Fruit fly (Drosophila melanogaster) whole organism, embryonic: ENCODE data around the gene Cyp309a2.

Source experiments
- Aef1 ChIP-seq: fragments of 200-800 bp; sonication (Bioruptor generic); IDR thresholded peaks from 3 replicates; pipeline ENCODE4 v1.3.6; 2022; ENCODE audit warnings: missing biosample characterization, missing genetic modification characterization
- Atf-2 ChIP-seq: fragments of 200-800 bp; sonication (Bioruptor generic); optimal IDR thresholded peaks from 2 replicates; lab custom pipeline; 2016; ENCODE audit warnings: missing biosample characterization, missing genetic modification characterization
- CG10267 ChIP-seq: fragments of 200-800 bp; sonication (Bioruptor generic); optimal IDR thresholded peaks from 2 replicates; lab custom pipeline; 2018; ENCODE audit warnings: missing biosample characterization, mild to moderate bottlenecking, missing genetic modification characterization, moderate library complexity
- CG12104 ChIP-seq: fragments of 200-800 bp; sonication (Bioruptor generic); optimal IDR thresholded peaks from 3 replicates; lab custom pipeline; 2016; ENCODE audit warnings: missing biosample characterization, missing genetic modification characterization
- CG13624 ChIP-seq: fragments of 200-800 bp; sonication (Bioruptor generic); optimal IDR thresholded peaks from 2 replicates; lab custom pipeline; 2016; ENCODE audit warnings: missing biosample characterization, missing genetic modification characterization
- CG15479 ChIP-seq: fragments of 200-800 bp; sonication (Bioruptor generic); optimal IDR thresholded peaks from 3 replicates; lab custom pipeline; 2019; ENCODE audit warnings: missing biosample characterization, mild to moderate bottlenecking, missing genetic modification characterization, moderate library complexity
- CG15696 ChIP-seq: fragments of 200-800 bp; sonication (Bioruptor generic); optimal IDR thresholded peaks from 2 replicates; lab custom pipeline; 2019; ENCODE audit warnings: missing biosample characterization, mild to moderate bottlenecking, missing genetic modification characterization, moderate library complexity
- CG16863 ChIP-seq: fragments of 200-800 bp; sonication (Bioruptor generic); optimal IDR thresholded peaks from 3 replicates; lab custom pipeline; 2016; ENCODE audit warnings: missing biosample characterization, missing genetic modification characterization
- CG17359 ChIP-seq: fragments of 200-800 bp; sonication (Bioruptor generic); optimal IDR thresholded peaks from 3 replicates; lab custom pipeline; 2018; ENCODE audit warnings: missing biosample characterization, mild to moderate bottlenecking, missing genetic modification characterization, moderate library complexity
- CG18262 ChIP-seq: fragments of 200-800 bp; optimal IDR thresholded peaks from 3 replicates; lab custom pipeline; 2019; ENCODE audit warnings: missing biosample characterization, mild to moderate bottlenecking, missing genetic modification characterization, moderate library complexity
- CG2875 ChIP-seq: fragments of 200-800 bp; sonication (Bioruptor generic); optimal IDR thresholded peaks from 2 replicates; lab custom pipeline; 2017; ENCODE audit warnings: missing biosample characterization, mild to moderate bottlenecking, missing genetic modification characterization, missing genetic modification reagents
- CG31365 ChIP-seq: fragments of 200-800 bp; sonication (Bioruptor generic); optimal IDR thresholded peaks from 2 replicates; lab custom pipeline; 2018; ENCODE audit warnings: missing biosample characterization, mild to moderate bottlenecking, missing genetic modification characterization
- CG3163 ChIP-seq: fragments of 200-800 bp; sonication (Bioruptor generic); optimal IDR thresholded peaks from 3 replicates; lab custom pipeline; 2016; ENCODE audit warnings: missing biosample characterization, missing genetic modification characterization
- CG3838 ChIP-seq: fragments of 200-800 bp; sonication (Bioruptor generic); optimal IDR thresholded peaks from 3 replicates; lab custom pipeline; 2016; ENCODE audit warnings: missing biosample characterization, missing genetic modification characterization
- CG3995 ChIP-seq: fragments of 200-800 bp; sonication (Bioruptor generic); optimal IDR thresholded peaks from 3 replicates; lab custom pipeline; 2016; ENCODE audit warnings: missing biosample characterization, missing genetic modification characterization
- CG4282 ChIP-seq: fragments of 200-800 bp; sonication (Bioruptor generic); optimal IDR thresholded peaks from 2 replicates; lab custom pipeline; 2016; ENCODE audit warnings: missing biosample characterization, missing genetic modification characterization
- CG4424 ChIP-seq: fragments of 200-800 bp; sonication (Bioruptor generic); optimal IDR thresholded peaks from 3 replicates; lab custom pipeline; 2016; ENCODE audit warnings: missing biosample characterization, missing genetic modification characterization
- CG5953 ChIP-seq: fragments of 200-800 bp; sonication (Bioruptor generic); IDR thresholded peaks from 2 replicates; pipeline ENCODE4 v1.3.6; 2022; ENCODE audit warnings: missing biosample characterization, missing genetic modification characterization
- CG6654 ChIP-seq: fragments of 200-800 bp; sonication (Bioruptor generic); optimal IDR thresholded peaks from 2 replicates; lab custom pipeline; 2017; ENCODE audit warnings: missing biosample characterization, mild to moderate bottlenecking, missing genetic modification characterization
- CG7271 ChIP-seq: fragments of 200-800 bp; sonication (Bioruptor generic); optimal IDR thresholded peaks from 2 replicates; lab custom pipeline; 2018; ENCODE audit warnings: missing biosample characterization, mild to moderate bottlenecking, missing genetic modification characterization, moderate library complexity
- CG7786 ChIP-seq: fragments of 200-800 bp; sonication (Bioruptor generic); optimal IDR thresholded peaks from 2 replicates; lab custom pipeline; 2016; ENCODE audit warnings: missing biosample characterization, missing genetic modification characterization
- CG8924 ChIP-seq: fragments of 200-800 bp; optimal IDR thresholded peaks from 3 replicates; lab custom pipeline; 2019; ENCODE audit warnings: missing biosample characterization, mild to moderate bottlenecking, missing genetic modification characterization, moderate library complexity
- CG8944 ChIP-seq: fragments of 200-800 bp; sonication (Bioruptor generic); optimal IDR thresholded peaks from 3 replicates; lab custom pipeline; 2016; ENCODE audit warnings: missing biosample characterization, missing genetic modification characterization
- Drgx ChIP-seq: fragments of 200-800 bp; sonication (Bioruptor generic); IDR thresholded peaks from 2 replicates; pipeline ENCODE4 v1.3.6; 2022; ENCODE audit warnings: missing biosample characterization, missing genetic modification characterization
- E2f1 ChIP-seq: fragments of 200-800 bp; sonication (Bioruptor generic); IDR thresholded peaks from 2 replicates; pipeline ENCODE4 v1.3.6; 2022; ENCODE audit warnings: missing biosample characterization, missing genetic modification characterization
- Eip74EF ChIP-seq, 2 experiments: fragments of 200-800 bp in 1 of 2; fragments of >200 bp in 1 of 2; sonication (Bioruptor generic) in 1 of 2; optimal IDR thresholded peaks; 2 replicates each; lab custom pipeline; 2017 to 2019; ENCODE audit warnings: missing biosample characterization in 2 of 2, missing genetic modification characterization in 2 of 2, mild to moderate bottlenecking in 1 of 2, moderate library complexity in 1 of 2
- H2.0 ChIP-seq: fragments of 200-800 bp; sonication (Bioruptor generic); IDR thresholded peaks from 2 replicates; pipeline ENCODE4 v1.3.6; 2022; ENCODE audit warnings: missing biosample characterization, missing genetic modification characterization
- Hey ChIP-seq: fragments of 200-800 bp; sonication (Bioruptor generic); optimal IDR thresholded peaks from 3 replicates; lab custom pipeline; 2018; ENCODE audit warnings: missing biosample characterization, mild to moderate bottlenecking, missing genetic modification characterization
- Hmr ChIP-seq: fragments of 200-800 bp; sonication (Bioruptor generic); optimal IDR thresholded peaks from 3 replicates; lab custom pipeline; 2017; ENCODE audit warnings: mild to moderate bottlenecking, missing biosample characterization, missing genetic modification reagents, missing genetic modification characterization
- Hr78 ChIP-seq, 2 experiments: fragments of 200-800 bp in 1 of 2; fragments of >200 bp in 1 of 2; sonication (Bioruptor generic) in 1 of 2; optimal IDR thresholded peaks; 2 replicates each; lab custom pipeline; 2017 to 2019; ENCODE audit warnings: missing biosample characterization in 2 of 2, missing genetic modification characterization in 2 of 2, mild to moderate bottlenecking in 1 of 2, moderate library complexity in 1 of 2
- Lhr ChIP-seq: fragments of 200-800 bp; sonication (Bioruptor generic); optimal IDR thresholded peaks from 3 replicates; lab custom pipeline; 2017; ENCODE audit warnings: mild to moderate bottlenecking, missing biosample characterization, missing genetic modification reagents, missing genetic modification characterization
- Meics ChIP-seq: fragments of 200-800 bp; sonication (Bioruptor generic); optimal IDR thresholded peaks from 2 replicates; lab custom pipeline; 2017; ENCODE audit warnings: missing biosample characterization, mild to moderate bottlenecking, missing genetic modification characterization
- Pdp1 ChIP-seq, 2 experiments: fragments of 200-800 bp; sonication (Bioruptor generic); optimal IDR thresholded peaks; 3 replicates each; lab custom pipeline; 2016; ENCODE audit warnings: missing biosample characterization in 2 of 2, missing genetic modification characterization in 2 of 2, mild to moderate bottlenecking in 1 of 2, moderate library complexity in 1 of 2
- Rfx ChIP-seq: fragments of 200-800 bp; sonication (Bioruptor generic); IDR thresholded peaks from 2 replicates; pipeline ENCODE4 v1.3.6; 2022; ENCODE audit warnings: missing biosample characterization, missing genetic modification characterization
- Six4 ChIP-seq: fragments of 200-800 bp; sonication (Bioruptor generic); optimal IDR thresholded peaks from 2 replicates; lab custom pipeline; 2016; ENCODE audit warnings: missing biosample characterization, missing genetic modification characterization
- Sox102F ChIP-seq: fragments of 200-800 bp; sonication (Bioruptor generic); optimal IDR thresholded peaks from 2 replicates; lab custom pipeline; 2018; ENCODE audit warnings: missing biosample characterization, mild to moderate bottlenecking, missing genetic modification characterization, moderate library complexity
- Sry-δ ChIP-seq: fragments of 200-800 bp; sonication (Bioruptor generic); optimal IDR thresholded peaks from 2 replicates; lab custom pipeline; 2016; ENCODE audit warnings: missing biosample characterization, missing genetic modification characterization
- Trl ChIP-seq, 3 experiments: fragments of >200 bp in 2 of 3; fragments of 200-800 bp in 1 of 3; sonication (Bioruptor generic) in 1 of 3; optimal IDR thresholded peaks; 2 replicates in 1 of 3; 3 replicates in 2 of 3; lab custom pipeline; 2016 to 2017; ENCODE audit warnings: missing biosample characterization in 1 of 3, missing genetic modification characterization in 1 of 3
- al ChIP-seq: fragments of 200-800 bp; sonication (Bioruptor generic); IDR thresholded peaks from 2 replicates; pipeline ENCODE4 v1.3.6; 2022; ENCODE audit warnings: missing biosample characterization, missing genetic modification characterization
- cwo ChIP-seq: fragments of 200-800 bp; sonication (Bioruptor generic); optimal IDR thresholded peaks from 3 replicates; lab custom pipeline; 2017; ENCODE audit warnings: missing biosample characterization, missing genetic modification characterization, mild to moderate bottlenecking, moderate library complexity, missing genetic modification reagents
- da ChIP-seq: fragments of 200-800 bp; sonication (Bioruptor generic); optimal IDR thresholded peaks from 2 replicates; lab custom pipeline; 2016; ENCODE audit warnings: missing biosample characterization, missing genetic modification characterization
- danr ChIP-seq: fragments of 200-800 bp; sonication (Bioruptor generic); IDR thresholded peaks from 2 replicates; pipeline ENCODE4 v1.3.6; 2022; ENCODE audit warnings: missing biosample characterization, missing genetic modification characterization
- gro ChIP-seq: fragments of 200-800 bp; sonication (Bioruptor generic); optimal IDR thresholded peaks from 2 replicates; lab custom pipeline; 2016; ENCODE audit warnings: missing biosample characterization, missing genetic modification characterization
- insv ChIP-seq, 2 experiments: fragments of 200-800 bp; sonication (Bioruptor generic); optimal IDR thresholded peaks; 3 replicates each; lab custom pipeline; 2016 to 2018; ENCODE audit warnings: missing biosample characterization in 2 of 2, missing genetic modification characterization in 2 of 2
- kni ChIP-seq: fragments of 200-800 bp; sonication (Bioruptor generic); optimal IDR thresholded peaks from 3 replicates; lab custom pipeline; 2017; ENCODE audit warnings: mild to moderate bottlenecking, missing biosample characterization, missing genetic modification reagents, missing genetic modification characterization
- nmo ChIP-seq: fragments of 200-800 bp; sonication (Bioruptor generic); optimal IDR thresholded peaks from 2 replicates; lab custom pipeline; 2018; ENCODE audit warnings: missing biosample characterization, mild to moderate bottlenecking, missing genetic modification characterization, moderate library complexity
- org-1 ChIP-seq: fragments of 200-800 bp; sonication (Bioruptor generic); optimal IDR thresholded peaks from 2 replicates; lab custom pipeline; 2017; ENCODE audit warnings: missing biosample characterization, missing genetic modification characterization
- peb ChIP-seq: fragments of 200-800 bp; sonication (Bioruptor generic); IDR thresholded peaks from 2 replicates; pipeline ENCODE4 v1.3.6; 2022; ENCODE audit warnings: missing biosample characterization, missing genetic modification characterization
- pnt ChIP-seq: fragments of 200-800 bp; sonication (Bioruptor generic); optimal IDR thresholded peaks from 3 replicates; lab custom pipeline; 2016; ENCODE audit warnings: missing biosample characterization, missing genetic modification characterization
- unpg ChIP-seq: fragments of 200-800 bp; sonication (Bioruptor generic); optimal IDR thresholded peaks from 3 replicates; lab custom pipeline; 2018; ENCODE audit warnings: missing biosample characterization, mild to moderate bottlenecking, missing genetic modification characterization, moderate library complexity

Cyp309a2 gene

dm6 chr2L:2585285-2585684, 12.4 kb upstream of the Cyp309a2 start, which contains the start of gene Drp1 (continued):
- no peak for TF ChIP-seq CG7271 (tag; lab: Kevin White, UChicago)
- no peak for TF ChIP-seq CG15479 (GFP tag; lab: Kevin White, UChicago)
- no peak for TF ChIP-seq Drgx (GFP tag; lab: Robert Waterston, UW)
- peak; percentile 18 for TF ChIP-seq Atf-2
- TF ChIP-seq CG16863 (GFP tag; lab: Kevin White, UChicago) = no peak
- TF ChIP-seq CG6654 (GFP tag; lab: Kevin White, UChicago) = no peak
- TF ChIP-seq da (GFP tag; lab: Kevin White, UChicago) = peak; percentile 30
- TF ChIP-seq pnt (GFP tag; lab: Kevin White, UChicago) = peak; percentile 46
- peak; percentile 40 for TF ChIP-seq nmo (GFP tag; lab: Kevin White, UChicago)
- no peak for TF ChIP-seq al
- peak; percentile 96 for TF ChIP-seq CG10267 (tag; lab: Kevin White, UChicago)
- peak; percentile 36; the same call in 1 of the 2 replicates for TF ChIP-seq E2f1 (GFP tag; lab: Robert Waterston, UW)
- peak; percentile 64 for TF ChIP-seq CG4282 (GFP tag; lab: Kevin White, UChicago)
- TF ChIP-seq Sry-δ = peak; percentile 75
- no peak for TF ChIP-seq CG12104 (GFP tag; lab: Kevin White, UChicago)
- peak; percentile 36; the same call in 2 of the 3 replicates for TF ChIP-seq Aef1 (GFP tag; lab: Robert Waterston, UW)
- TF ChIP-seq Meics (GFP tag; lab: Kevin White, UChicago) = peak; percentile 35
- TF ChIP-seq Hmr (GFP tag; lab: Kevin White, UChicago) = peak; percentile 76
- no peak for TF ChIP-seq CG31365
- peak; percentile 34; the same call in 1 of the 2 replicates for TF ChIP-seq H2.0 (GFP tag; lab: Robert Waterston, UW)
- peak in 1 of 2 experiments; percentile 41 for TF ChIP-seq Pdp1 (GFP tag; optimal IDR thresholded peaks at IDR 0.05; lab: Kevin White, UChicago)
- no peak for TF ChIP-seq Hr78 (GFP tag; optimal IDR thresholded peaks at IDR 0.05; lab: Kevin White, UChicago)
- no peak for TF ChIP-seq CG18262
- TF ChIP-seq CG7786 (GFP tag; lab: Kevin White, UChicago) = peak; percentile 60
- no peak for TF ChIP-seq CG4424
- TF ChIP-seq CG5953 (GFP tag; lab: Robert Waterston, UW) = no peak
- TF ChIP-seq gro (GFP tag; lab: Kevin White, UChicago) = peak; percentile 51
- TF ChIP-seq Eip74EF (GFP tag; optimal IDR thresholded peaks at IDR 0.05; lab: Kevin White, UChicago) = no peak
- no peak for TF ChIP-seq Trl (optimal IDR thresholded peaks at IDR 0.05; lab: Kevin White, UChicago)
- TF ChIP-seq Trl (GFP tag; optimal IDR thresholded peaks at IDR 0.05; lab: Kevin White, UChicago) = peak; percentile 65
- no peak for TF ChIP-seq Sox102F
- peak; percentile 17 for TF ChIP-seq CG3163 (GFP tag; lab: Kevin White, UChicago)
- no peak for TF ChIP-seq CG2875 (GFP tag; lab: Kevin White, UChicago)
- peak; percentile 33 for TF ChIP-seq Six4
- no peak for TF ChIP-seq kni (GFP tag; lab: Kevin White, UChicago)
- TF ChIP-seq CG15696 (tag; lab: Kevin White, UChicago) = peak; percentile 27
- TF ChIP-seq cwo = no peak
- peak; percentile 81 for TF ChIP-seq Rfx (GFP tag; lab: Robert Waterston, UW)
- TF ChIP-seq CG8944 (GFP tag; lab: Kevin White, UChicago) = peak; percentile 62
- TF ChIP-seq unpg (GFP tag; lab: Kevin White, UChicago) = no peak
- no peak for TF ChIP-seq Hey (tag; lab: Kevin White, UChicago)
- TF ChIP-seq CG8924 (tag; lab: Kevin White, UChicago) = no peak
- peak; percentile 50 for TF ChIP-seq CG13624
- peak; percentile 91 for TF ChIP-seq Lhr (GFP tag; lab: Kevin White, UChicago)
- no peak for TF ChIP-seq org-1 (GFP tag; lab: Kevin White, UChicago)
- TF ChIP-seq danr (GFP tag; lab: Robert Waterston, UW) = no peak
- TF ChIP-seq peb (GFP tag; lab: Robert Waterston, UW) = no peak
- TF ChIP-seq CG3995 (GFP tag; lab: Kevin White, UChicago) = peak; percentile 5
- TF ChIP-seq CG3838 = no peak
- TF ChIP-seq CG17359 (tag; lab: Kevin White, UChicago) = peak; percentile 24
- TF ChIP-seq insv (GFP tag; optimal IDR thresholded peaks at IDR 0.05; lab: Kevin White, UChicago) = peak in 1 of 2 experiments; percentile 51
